Worm (Caenorhabditis elegans) whole organism, L4 larva: Measurements from ENCODE around the gene F46B6.2.

Source experiments
- T20F7.1 ChIP-seq: fragments of 200-800 bp; sonication (Bioruptor generic); optimal IDR thresholded peaks from 2 replicates; lab custom pipeline; 2018; ENCODE audit warnings: mild to moderate bottlenecking, missing genetic modification characterization, missing compliant biosample characterization
- Y105C5A.15 ChIP-seq: fragments of 200-800 bp; sonication (Bioruptor generic); IDR thresholded peaks from 2 replicates; pipeline ENCODE4 v1.3.6; 2022; ENCODE audit warnings: missing genetic modification characterization, missing compliant biosample characterization
- aha-1 ChIP-seq: fragments of 150-350 bp; peaks from one replicate; lab custom pipeline; 2014; ENCODE audit warnings: missing biosample characterization, missing genetic modification characterization
- aly-2 ChIP-seq: sonication (generic microtip); optimal IDR thresholded peaks from 2 replicates; lab custom pipeline; 2018; ENCODE audit warnings: missing biosample characterization, missing genetic modification characterization
- ama-1 ChIP-seq: fragments of 150-350 bp; optimal IDR thresholded peaks from 2 replicates; lab custom pipeline; 2014; ENCODE audit warnings: inconsistent platforms, mixed read lengths
- arid-1 ChIP-seq: fragments of 200-800 bp; sonication (Bioruptor generic); conservative IDR thresholded peaks from 2 replicates; pipeline ENCODE4 v1.3.6; 2022; ENCODE audit warnings: missing genetic modification reagents, missing genetic modification characterization, missing compliant biosample characterization
- attf-4 ChIP-seq: sonication (generic microtip); optimal IDR thresholded peaks from 3 replicates; lab custom pipeline; 2017; ENCODE audit warnings: missing biosample characterization, missing genetic modification characterization
- ceh-28 ChIP-seq: fragments of 150-350 bp; optimal IDR thresholded peaks from 2 replicates; lab custom pipeline; 2014; ENCODE audit warnings: missing biosample characterization, missing genetic modification reagents, missing genetic modification characterization
- ceh-44 ChIP-seq: fragments of 200-800 bp; sonication (Bioruptor generic); IDR thresholded peaks from 2 replicates; pipeline ENCODE4 v1.3.6; 2022; ENCODE audit warnings: missing genetic modification reagents, missing genetic modification characterization, missing compliant biosample characterization
- ceh-62 ChIP-seq: sonication (generic microtip); optimal IDR thresholded peaks from 2 replicates; lab custom pipeline; 2017; ENCODE audit warnings: missing biosample characterization, missing genetic modification characterization
- ceh-82 ChIP-seq: sonication (generic microtip); optimal IDR thresholded peaks from 2 replicates; lab custom pipeline; 2017; ENCODE audit warnings: missing biosample characterization, missing genetic modification characterization
- ctbp-1 ChIP-seq: fragments of 200-800 bp; sonication (Bioruptor generic); IDR thresholded peaks from 2 replicates; pipeline ENCODE4 v1.3.6; 2022; ENCODE audit warnings: missing genetic modification reagents, missing genetic modification characterization, missing compliant biosample characterization
- daf-12 ChIP-seq: fragments of 150-350 bp; optimal IDR thresholded peaks from 2 replicates; lab custom pipeline; 2014; ENCODE audit warnings: missing biosample characterization, missing genetic modification reagents, missing genetic modification characterization
- dmd-6 ChIP-seq: fragments of 200-800 bp; sonication (Bioruptor generic); IDR thresholded peaks from 2 replicates; pipeline ENCODE4 v1.3.6; 2022; ENCODE audit warnings: missing genetic modification reagents, missing genetic modification characterization, missing compliant biosample characterization
- dmd-8 ChIP-seq: fragments of 200-800 bp; sonication (Bioruptor generic); IDR thresholded peaks from 2 replicates; pipeline ENCODE4 v1.3.6; 2022; ENCODE audit warnings: missing genetic modification characterization, missing compliant biosample characterization
- dpl-1 ChIP-seq: fragments of 150-350 bp; optimal IDR thresholded peaks from 2 replicates; lab custom pipeline; 2014; ENCODE audit warnings: missing biosample characterization, missing genetic modification reagents, missing genetic modification characterization
- duxl-1 ChIP-seq: sonication (generic microtip); optimal IDR thresholded peaks from 2 replicates; lab custom pipeline; 2016; ENCODE audit warnings: mild to moderate bottlenecking, missing genetic modification characterization, moderate library complexity, missing compliant biosample characterization; ENCODE audit not compliant: poor library complexity
- dve-1 ChIP-seq: sonication (generic microtip); optimal IDR thresholded peaks from 2 replicates; lab custom pipeline; 2017; ENCODE audit warnings: antibody characterized with exemption, mild to moderate bottlenecking, missing genetic modification characterization, missing compliant biosample characterization; ENCODE audit not compliant: insufficient read depth
- fkh-10 ChIP-seq: fragments of 150-350 bp; optimal IDR thresholded peaks from 2 replicates; lab custom pipeline; 2014; ENCODE audit warnings: missing biosample characterization, missing genetic modification reagents, missing genetic modification characterization
- hif-1 ChIP-seq, 2 experiments: sonication (generic microtip); optimal IDR thresholded peaks; 2 replicates each; lab custom pipeline; 2016 to 2017; ENCODE audit warnings: missing compliant biosample characterization in 2 of 2, missing genetic modification characterization in 2 of 2, missing genetic modification reagents in 2 of 2, missing genotype in 2 of 2, mild to moderate bottlenecking in 1 of 2
- hlh-30 ChIP-seq: sonication (generic microtip); optimal IDR thresholded peaks from 2 replicates; lab custom pipeline; 2017; ENCODE audit warnings: antibody characterized with exemption, mild to moderate bottlenecking, missing genetic modification characterization, missing compliant biosample characterization; ENCODE audit not compliant: insufficient read depth
- hmg-1.1 ChIP-seq: fragments of 200-800 bp; sonication (Bioruptor generic); IDR thresholded peaks from 2 replicates; pipeline ENCODE4 v1.3.6; 2022; ENCODE audit warnings: missing genetic modification reagents, missing genetic modification characterization, missing compliant biosample characterization
- lin-29 ChIP-seq: fragments of 200-800 bp; sonication (Bioruptor generic); IDR thresholded peaks from 2 replicates; pipeline ENCODE4 v1.3.6; 2022; ENCODE audit warnings: missing genetic modification reagents, missing genetic modification characterization, missing compliant biosample characterization
- madf-5 ChIP-seq, 2 experiments: fragments of 200-800 bp; sonication (Bioruptor generic); IDR thresholded peaks; 2 replicates each; pipeline ENCODE4 v1.3.6; 2022; ENCODE audit warnings: missing compliant biosample characterization in 2 of 2, missing genetic modification characterization in 2 of 2
- madf-9 ChIP-seq: fragments of 200-800 bp; sonication (Bioruptor generic); conservative IDR thresholded peaks from 2 replicates; pipeline ENCODE4 v1.3.6; 2022; ENCODE audit warnings: missing genetic modification reagents, missing genetic modification characterization, missing compliant biosample characterization
- mdl-1 ChIP-seq, 2 experiments: fragments of 150-350 bp in 1 of 2; sonication (generic microtip) in 1 of 2; optimal IDR thresholded peaks; 2 replicates each; lab custom pipeline; 2014 to 2017; ENCODE audit warnings: missing biosample characterization in 2 of 2, missing genetic modification characterization in 2 of 2
- mep-1 ChIP-seq: fragments of 150-350 bp; sonication (generic microtip); optimal IDR thresholded peaks from 3 replicates; lab custom pipeline; 2014; ENCODE audit warnings: missing biosample characterization, missing genetic modification characterization
- mes-2 ChIP-seq: sonication (generic microtip); optimal IDR thresholded peaks from 2 replicates; lab custom pipeline; 2016; ENCODE audit warnings: missing genotype, mild to moderate bottlenecking, missing genetic modification characterization, missing compliant biosample characterization; ENCODE audit not compliant: poor library complexity, severe bottlenecking
- mxl-2 ChIP-seq: fragments of 200-800 bp; sonication (Bioruptor generic); conservative IDR thresholded peaks from 2 replicates; pipeline ENCODE4 v1.3.6; 2022; ENCODE audit warnings: missing genetic modification reagents, missing genetic modification characterization, missing compliant biosample characterization
- nhr-102 ChIP-seq: sonication (generic microtip); optimal IDR thresholded peaks from 2 replicates; lab custom pipeline; 2016; ENCODE audit warnings: mild to moderate bottlenecking, missing genetic modification characterization, moderate library complexity, missing compliant biosample characterization
- nhr-25 ChIP-seq: sonication (generic microtip); optimal IDR thresholded peaks from 2 replicates; lab custom pipeline; 2017; ENCODE audit warnings: missing genetic modification characterization, mild to moderate bottlenecking, missing compliant biosample characterization, antibody characterized with exemption, moderate library complexity, borderline replicate concordance; ENCODE audit not compliant: insufficient read depth
- nhr-28 ChIP-seq: fragments of 150-350 bp; optimal IDR thresholded peaks from 2 replicates; lab custom pipeline; 2014; ENCODE audit warnings: missing biosample characterization, missing genetic modification characterization
- nhr-42 ChIP-seq: fragments of 200-800 bp; sonication (Bioruptor generic); IDR thresholded peaks from 2 replicates; pipeline ENCODE4 v1.3.6; 2022; ENCODE audit warnings: missing genetic modification characterization, missing compliant biosample characterization
- sdz-12 ChIP-seq: fragments of 200-800 bp; sonication (Bioruptor generic); optimal IDR thresholded peaks from 2 replicates; lab custom pipeline; 2018; ENCODE audit warnings: mild to moderate bottlenecking, missing genetic modification characterization, missing compliant biosample characterization
- set-16 ChIP-seq: fragments of 200-800 bp; sonication (Bioruptor generic); IDR thresholded peaks from 2 replicates; pipeline ENCODE4 v1.3.6; 2022; ENCODE audit warnings: missing genetic modification reagents, missing genetic modification characterization, missing compliant biosample characterization
- snpc-1.2 ChIP-seq: fragments of 200-800 bp; sonication (Bioruptor generic); IDR thresholded peaks from 2 replicates; pipeline ENCODE4 v1.3.6; 2022; ENCODE audit warnings: missing genetic modification reagents, missing genetic modification characterization, missing compliant biosample characterization
- snpc-4 ChIP-seq: fragments of 150-350 bp; optimal IDR thresholded peaks from 2 replicates; lab custom pipeline; 2014; ENCODE audit warnings: missing biosample characterization, missing genetic modification characterization
- spr-3 ChIP-seq: fragments of 200-800 bp; sonication (Bioruptor generic); optimal IDR thresholded peaks from 2 replicates; lab custom pipeline; 2018; ENCODE audit warnings: mild to moderate bottlenecking, missing genetic modification characterization, missing compliant biosample characterization
- unc-39 ChIP-seq: sonication (generic microtip); optimal IDR thresholded peaks from 2 replicates; lab custom pipeline; 2017; ENCODE audit warnings: missing biosample characterization, missing genetic modification characterization
- unc-62 ChIP-seq, 3 experiments: fragments of 150-350 bp in 1 of 3; sonication (generic microtip); optimal IDR thresholded peaks in 2 of 3; peaks in 1 of 3; 1 replicate in 1 of 3; 2 replicates in 2 of 3; lab custom pipeline; 2014 to 2017; ENCODE audit warnings: missing biosample characterization in 3 of 3, missing genetic modification characterization in 3 of 3, missing genetic modification reagents in 3 of 3, missing genotype in 1 of 3
- ztf-11 ChIP-seq: fragments of 150-350 bp; optimal IDR thresholded peaks from 2 replicates; lab custom pipeline; 2014; ENCODE audit warnings: missing biosample characterization, missing genetic modification characterization

Gene F46B6.2

DNA sequence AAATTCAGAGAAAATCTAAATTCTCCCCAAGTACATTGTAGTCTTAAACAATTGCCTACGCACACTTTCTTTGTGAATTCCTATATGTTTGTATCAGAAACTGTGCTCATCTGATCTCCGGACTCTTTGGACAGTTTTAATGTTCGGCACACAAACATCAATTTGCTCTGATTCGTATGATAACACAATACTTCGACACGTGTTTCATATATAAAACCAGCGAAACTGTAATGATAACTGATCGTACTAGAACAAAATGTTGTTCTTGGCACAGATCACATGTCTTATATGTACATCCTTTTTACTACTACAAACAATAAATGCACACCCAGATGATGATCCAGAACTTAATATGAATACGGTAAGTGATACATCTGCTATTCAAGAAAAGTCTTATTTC lies 19.2 kb downstream of the F46B6.2 start, which contains the start of gene lipl-2 (continued):
- no peak for TF ChIP-seq mxl-2 (GFP tag; lab: Robert Waterston, UW)
- peak in 1 of 2 experiments; percentile 36 for TF ChIP-seq mdl-1 (tag; optimal IDR thresholded peaks at IDR 0.05; lab: Kevin White, UChicago)
- TF ChIP-seq nhr-102 = peak; percentile 3
- peak; percentile 62; the same call in 1 of the 2 replicates for TF ChIP-seq nhr-42
- TF ChIP-seq T20F7.1 (GFP tag; lab: Kevin White, UChicago) = peak; percentile 33
- TF ChIP-seq ctbp-1 (GFP tag; lab: Robert Waterston, UW) = no peak
- TF ChIP-seq nhr-28 = peak; percentile 92
- no peak for TF ChIP-seq lin-29 (GFP tag; lab: Robert Waterston, UW)
- no peak for TF ChIP-seq mes-2 (tag; lab: Kevin White, UChicago)

DNA sequence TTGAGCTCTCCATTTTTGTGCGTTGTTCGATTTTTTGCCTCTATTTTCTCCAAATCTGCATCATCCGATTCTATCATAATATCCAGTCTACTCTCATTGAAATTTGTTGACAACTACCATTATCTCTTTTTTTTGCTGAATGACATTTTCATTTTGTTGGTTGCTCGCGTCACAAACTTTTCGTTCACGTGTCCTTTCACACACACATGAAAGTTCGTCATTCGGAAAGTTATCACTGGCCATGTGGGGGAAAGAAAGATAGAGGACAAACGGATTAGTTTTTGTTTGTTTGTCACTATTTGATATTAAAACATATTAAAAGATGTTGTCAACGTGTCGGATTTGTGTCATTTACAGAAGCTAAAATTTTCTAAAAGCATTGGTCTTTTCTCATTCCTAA lies 22.9 kb downstream of the F46B6.2 start:
- TF ChIP-seq ceh-44 (GFP tag; lab: Robert Waterston, UW) (no peak), Y105C5A.15 (GFP tag; lab: Robert Waterston, UW) (no peak), dmd-6 (GFP tag; lab: Robert Waterston, UW) (peak; percentile 56), dve-1 (tag; lab: Kevin White, UChicago) (peak; percentile 65), madf-5 (GFP tag; IDR thresholded peaks at IDR 0.05; lab: Robert Waterston, UW) (no peak), ztf-11 (tag; lab: Kevin White, UChicago) (no peak), madf-9 (GFP tag; lab: Robert Waterston, UW) (no peak), fkh-10 (GFP tag; lab: Kevin White, UChicago) (no peak)

DNA sequence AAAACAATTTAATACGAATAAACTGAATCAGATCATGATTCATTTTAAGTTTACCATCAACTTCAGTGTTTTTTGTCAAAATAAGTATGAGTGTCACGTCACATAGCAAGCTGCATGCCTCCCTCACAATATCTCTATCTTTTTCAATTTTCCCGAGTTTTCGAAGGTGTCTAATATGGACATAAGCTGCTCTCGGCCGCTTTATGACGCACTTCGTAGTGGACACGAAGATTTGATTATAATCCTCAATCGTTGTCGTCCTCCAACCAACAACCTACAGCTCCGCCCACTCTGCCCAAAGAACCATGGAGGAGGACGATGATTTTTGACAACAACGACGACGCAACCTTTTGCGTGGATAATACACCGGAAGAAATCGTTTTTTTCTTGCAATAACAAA lies 23.9 kb downstream of the F46B6.2 start:
- no peak for TF ChIP-seq hmg-1.1 (GFP tag; lab: Robert Waterston, UW)
- no peak for TF ChIP-seq snpc-1.2
- TF ChIP-seq mep-1 (tag; lab: Kevin White, UChicago) = no peak

DNA sequence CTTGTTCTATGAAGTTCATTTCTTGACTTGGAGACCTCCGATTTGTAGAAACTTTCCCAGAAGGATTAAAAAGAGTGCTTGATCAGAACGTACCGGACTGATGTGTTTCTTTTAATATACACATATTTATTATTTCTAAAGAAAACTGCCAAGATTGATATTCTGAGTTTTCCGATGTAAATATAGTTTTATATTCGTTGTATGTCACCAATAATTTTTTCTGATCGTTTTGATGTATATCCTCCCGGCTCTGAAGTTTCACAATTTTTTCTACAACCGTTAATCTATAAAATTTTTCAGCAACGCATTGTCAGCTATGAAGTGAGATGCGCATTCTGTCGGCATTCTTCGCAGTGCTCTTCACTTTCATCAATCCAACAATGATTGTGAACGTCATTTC lies 24.5 kb downstream of the F46B6.2 start, which contains the start of gene F46B6.9:
Gene F46B6.9, plus strand, starts transcription at position 301 of the 400 bp plus-strand sequence.
- TF ChIP-seq snpc-4 (tag; lab: Kevin White, UChicago) (no peak), mdl-1 (tag; optimal IDR thresholded peaks at IDR 0.05; lab: Kevin White, UChicago) (no peak), duxl-1 (no peak), nhr-28 (no peak), set-16 (GFP tag; lab: Robert Waterston, UW) (no peak)
- TF ChIP-seq, all 104 proteins: peak for 0

DNA sequence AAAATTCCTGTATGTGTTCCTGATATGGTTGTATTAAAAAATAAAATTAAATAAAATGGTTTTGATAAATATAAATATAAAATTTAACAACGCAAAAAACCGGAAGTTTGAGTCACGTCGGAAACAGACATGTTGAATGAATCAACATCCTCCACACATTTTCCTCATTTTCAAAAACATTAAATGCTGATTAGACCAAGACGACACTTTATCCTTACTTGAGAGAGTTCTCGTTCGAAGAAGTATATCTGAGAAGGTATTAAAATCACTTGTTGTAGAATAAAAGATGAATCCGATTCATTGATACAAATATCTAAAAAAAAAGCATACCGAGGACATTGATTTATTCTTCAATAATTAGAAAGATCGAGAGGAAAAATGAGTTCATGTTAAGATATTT lies 26.1 kb downstream of the F46B6.2 start:
- TF ChIP-seq hif-1 (tag; optimal IDR thresholded peaks at IDR 0.05; lab: Kevin White, UChicago) = no peak
- TF ChIP-seq aly-2 (tag; lab: Kevin White, UChicago) = no peak
- no peak for TF ChIP-seq aha-1 (tag; lab: Kevin White, UChicago)
- TF ChIP-seq dpl-1 (GFP tag; lab: Kevin White, UChicago) = no peak
- peak in 1 of 2 experiments; percentile 61 for TF ChIP-seq unc-62 (GFP tag; optimal IDR thresholded peaks at IDR 0.05 in 1 of 2; lab: Kevin White, UChicago)
- TF ChIP-seq unc-62 (tag; optimal IDR thresholded peaks at IDR 0.05; lab: Kevin White, UChicago) = no peak
- TF ChIP-seq ceh-82 (tag; lab: Kevin White, UChicago) = no peak
- no peak for TF ChIP-seq ztf-11 (tag; lab: Kevin White, UChicago)
- TF ChIP-seq, all 104 proteins: peak for 1

ce11 chrV:9799076-9799475 lies 27.0 kb downstream of the F46B6.2 start, which contains the start of gene F46B6.13:
Gene F46B6.13, minus strand, starts transcription at chrV:9799176.
- TF ChIP-seq ceh-28 (tag; lab: Kevin White, UChicago) (no peak), ceh-62 (tag; lab: Kevin White, UChicago) (no peak), ceh-82 (tag; lab: Kevin White, UChicago) (no peak), ama-1 (no peak), daf-12 (no peak), sdz-12 (GFP tag; lab: Kevin White, UChicago) (no peak), attf-4 (no peak), unc-39 (tag; lab: Kevin White, UChicago) (no peak), unc-62 (GFP tag; optimal IDR thresholded peaks at IDR 0.05 in 1 of 2; lab: Kevin White, UChicago) (no peak), unc-62 (tag; optimal IDR thresholded peaks at IDR 0.05; lab: Kevin White, UChicago) (no peak), dmd-8 (GFP tag; lab: Robert Waterston, UW) (no peak), spr-3 (GFP tag; lab: Kevin White, UChicago) (no peak), hlh-30 (no peak), nhr-25 (no peak), arid-1 (GFP tag; lab: Robert Waterston, UW) (no peak), mdl-1 (tag; optimal IDR thresholded peaks at IDR 0.05; lab: Kevin White, UChicago) (no peak)
